Worm (Caenorhabditis elegans) whole organism, L1 larva: ENCODE results near the gene spp-1.
"Not testable (repeated sequence)": the region's sequence is repeated elsewhere in the genome, so short reads cannot be mapped to it uniquely, and the experiment has no call there.

Experiments
- C04F5.9 ChIP-seq: sonication (generic microtip); optimal IDR thresholded peaks from 2 replicates; lab custom pipeline; 2016; ENCODE audit warnings: missing genetic modification characterization, missing compliant biosample characterization
- F16B12.6 ChIP-seq: fragments of 150-350 bp; optimal IDR thresholded peaks from 2 replicates; lab custom pipeline; 2014; ENCODE audit warnings: missing biosample characterization, missing genetic modification characterization
- aly-2 ChIP-seq: fragments of 150-350 bp; optimal IDR thresholded peaks from 2 replicates; lab custom pipeline; 2014; ENCODE audit warnings: missing biosample characterization, missing genetic modification characterization
- ama-1 ChIP-seq: fragments of 150-350 bp; optimal IDR thresholded peaks from 2 replicates; lab custom pipeline; 2014
- ceh-88 ChIP-seq: fragments of 200-800 bp; sonication (Bioruptor generic); IDR thresholded peaks from 2 replicates; pipeline ENCODE4 v1.3.6; 2022; ENCODE audit warnings: missing genetic modification characterization, missing compliant biosample characterization
- ceh-90 ChIP-seq: sonication (generic microtip); optimal IDR thresholded peaks from 2 replicates; lab custom pipeline; 2016; ENCODE audit warnings: missing genetic modification characterization, missing compliant biosample characterization
- ces-1 ChIP-seq: fragments of 150-350 bp; optimal IDR thresholded peaks from 2 replicates; lab custom pipeline; 2014; ENCODE audit warnings: missing biosample characterization, missing genetic modification reagents, missing genetic modification characterization
- dpl-1 ChIP-seq, 3 experiments: fragments of 150-350 bp in 2 of 3; sonication (generic microtip) in 1 of 3; optimal IDR thresholded peaks; 2 replicates each; lab custom pipeline; 2014 to 2017; ENCODE audit warnings: missing biosample characterization in 3 of 3, missing genetic modification characterization in 3 of 3, missing genetic modification reagents in 3 of 3
- efl-1 ChIP-seq, 4 experiments: fragments of 150-350 bp; optimal IDR thresholded peaks in 3 of 4; peaks in 1 of 4; 1 replicate in 1 of 4; 2 replicates in 3 of 4; lab custom pipeline; 2014; ENCODE audit warnings: missing biosample characterization in 2 of 4, missing genetic modification characterization in 2 of 4, missing genetic modification reagents in 2 of 4
- efl-3 ChIP-seq: fragments of 200-800 bp; sonication (Bioruptor generic); optimal IDR thresholded peaks from 2 replicates; lab custom pipeline; 2018; ENCODE audit warnings: mild to moderate bottlenecking, missing genetic modification characterization, missing compliant biosample characterization
- egl-13 ChIP-seq: sonication (generic microtip); optimal IDR thresholded peaks from 2 replicates; lab custom pipeline; 2016; ENCODE audit warnings: missing genotype, missing genetic modification reagents, missing genetic modification characterization, missing compliant biosample characterization
- egl-27 ChIP-seq, 2 experiments: fragments of 150-350 bp in 1 of 2; sonication (generic microtip); optimal IDR thresholded peaks; 3 replicates each; lab custom pipeline; 2017 to 2018; ENCODE audit warnings: missing biosample characterization in 2 of 2, missing genetic modification characterization in 2 of 2, missing genetic modification reagents in 2 of 2
- ets-5 ChIP-seq: fragments of 200-800 bp; sonication (Bioruptor generic); IDR thresholded peaks from 2 replicates; pipeline ENCODE4 v1.3.6; 2022; ENCODE audit warnings: missing genetic modification characterization, missing compliant biosample characterization
- fkh-8 ChIP-seq: sonication (generic microtip); optimal IDR thresholded peaks from 2 replicates; lab custom pipeline; 2016; ENCODE audit warnings: mild to moderate bottlenecking, missing genetic modification characterization, missing compliant biosample characterization
- fos-1 ChIP-seq: fragments of 150-350 bp; optimal IDR thresholded peaks from 2 replicates; lab custom pipeline; 2014; ENCODE audit warnings: missing biosample characterization, missing genetic modification characterization
- grh-1 ChIP-seq: fragments of 200-800 bp; sonication (Bioruptor generic); IDR thresholded peaks from 2 replicates; pipeline ENCODE4 v1.3.6; 2022; ENCODE audit warnings: missing genetic modification reagents, missing genetic modification characterization, missing compliant biosample characterization
- hlh-4 ChIP-seq: sonication (generic microtip); optimal IDR thresholded peaks from 2 replicates; lab custom pipeline; 2016; ENCODE audit warnings: mild to moderate bottlenecking, missing genetic modification characterization, missing compliant biosample characterization
- irx-1 ChIP-seq: sonication (generic microtip); optimal IDR thresholded peaks from 2 replicates; lab custom pipeline; 2016; ENCODE audit warnings: missing genetic modification characterization, missing compliant biosample characterization
- jun-1 ChIP-seq: fragments of 150-350 bp; optimal IDR thresholded peaks from 2 replicates; lab custom pipeline; 2014; ENCODE audit warnings: missing biosample characterization, missing genetic modification reagents, missing genetic modification characterization
- lin-35 ChIP-seq, 2 experiments: fragments of 150-350 bp; optimal IDR thresholded peaks; 2 replicates each; lab custom pipeline; 2014; ENCODE audit warnings: missing biosample characterization in 2 of 2, missing genetic modification characterization in 2 of 2, missing genetic modification reagents in 2 of 2
- lin-39 ChIP-seq: fragments of 150-350 bp; optimal IDR thresholded peaks from 2 replicates; lab custom pipeline; 2014; ENCODE audit warnings: missing biosample characterization, missing genetic modification reagents, missing genetic modification characterization
- lir-3 ChIP-seq: sonication (generic microtip); optimal IDR thresholded peaks from 2 replicates; lab custom pipeline; 2016; ENCODE audit warnings: mild to moderate bottlenecking, missing genetic modification characterization, moderate library complexity, missing compliant biosample characterization; ENCODE audit not compliant: poor library complexity
- mab-9 ChIP-seq: fragments of 200-800 bp; sonication (Bioruptor generic); IDR thresholded peaks from 2 replicates; pipeline ENCODE4 v1.3.6; 2022; ENCODE audit warnings: missing genetic modification reagents, missing genetic modification characterization, missing compliant biosample characterization
- mdl-1 ChIP-seq, 2 experiments: fragments of 150-350 bp; optimal IDR thresholded peaks; 2 replicates each; lab custom pipeline; 2014 to 2017; ENCODE audit warnings: missing biosample characterization in 2 of 2, missing genetic modification characterization in 2 of 2, inconsistent platforms in 1 of 2
- mep-1 ChIP-seq: fragments of 150-350 bp; optimal IDR thresholded peaks from 2 replicates; lab custom pipeline; 2014; ENCODE audit warnings: missing biosample characterization, missing genetic modification characterization
- nhr-19 ChIP-seq: fragments of 200-800 bp; sonication (Bioruptor generic); conservative IDR thresholded peaks from 2 replicates; pipeline ENCODE4 v1.3.6; 2022; ENCODE audit warnings: missing genetic modification characterization, missing compliant biosample characterization
- nhr-237 ChIP-seq: fragments of 150-350 bp; optimal IDR thresholded peaks from 2 replicates; lab custom pipeline; 2014; ENCODE audit warnings: missing biosample characterization, missing genetic modification characterization
- nhr-28 ChIP-seq: fragments of 150-350 bp; optimal IDR thresholded peaks from 2 replicates; lab custom pipeline; 2014; ENCODE audit warnings: missing biosample characterization, missing genetic modification characterization
- nhr-71 ChIP-seq: sonication (generic microtip); optimal IDR thresholded peaks from 2 replicates; lab custom pipeline; 2016; ENCODE audit warnings: mild to moderate bottlenecking, missing genetic modification characterization, moderate library complexity, missing compliant biosample characterization
- nhr-76 ChIP-seq: sonication (generic microtip); optimal IDR thresholded peaks from 2 replicates; lab custom pipeline; 2017; ENCODE audit warnings: missing biosample characterization, missing genetic modification characterization
- nhr-77 ChIP-seq: fragments of 150-350 bp; optimal IDR thresholded peaks from 2 replicates; lab custom pipeline; 2014; ENCODE audit warnings: missing biosample characterization, missing genetic modification characterization
- nhr-85 ChIP-seq: sonication (generic microtip); peaks from one replicate; lab custom pipeline; 2016; ENCODE audit warnings: missing genetic modification characterization, inconsistent platforms, missing compliant biosample characterization
- nhr-90 ChIP-seq: sonication (generic microtip); optimal IDR thresholded peaks from 2 replicates; lab custom pipeline; 2016; ENCODE audit warnings: mild to moderate bottlenecking, missing genetic modification characterization, missing compliant biosample characterization; ENCODE audit not compliant: poor library complexity
- pag-3 ChIP-seq: sonication (generic microtip); optimal IDR thresholded peaks from 2 replicates; lab custom pipeline; 2017; ENCODE audit warnings: missing genetic modification characterization, mild to moderate bottlenecking, missing compliant biosample characterization, antibody characterized with exemption, borderline replicate concordance; ENCODE audit not compliant: insufficient read depth
- pax-3 ChIP-seq: fragments of 200-800 bp; sonication (Bioruptor generic); optimal IDR thresholded peaks from 2 replicates; lab custom pipeline; 2018; ENCODE audit warnings: mild to moderate bottlenecking, missing genetic modification characterization, moderate library complexity, missing compliant biosample characterization
- rnt-1 ChIP-seq: sonication (generic microtip); optimal IDR thresholded peaks from 2 replicates; lab custom pipeline; 2016; ENCODE audit warnings: mild to moderate bottlenecking, missing genetic modification characterization, moderate library complexity, missing compliant biosample characterization
- skn-1 ChIP-seq: fragments of 150-350 bp; optimal IDR thresholded peaks from 2 replicates; lab custom pipeline; 2014; ENCODE audit warnings: missing biosample characterization, missing genetic modification characterization
- snpc-4 ChIP-seq: fragments of 150-350 bp; optimal IDR thresholded peaks from 2 replicates; lab custom pipeline; 2014; ENCODE audit warnings: missing biosample characterization, missing genetic modification characterization
- sptf-1 ChIP-seq: fragments of 150-350 bp; optimal IDR thresholded peaks from 2 replicates; lab custom pipeline; 2014; ENCODE audit warnings: missing biosample characterization, missing genetic modification characterization
- swsn-7 ChIP-seq: sonication (generic microtip); optimal IDR thresholded peaks from 2 replicates; lab custom pipeline; 2016; ENCODE audit warnings: missing genetic modification characterization, missing compliant biosample characterization
- tlp-1 ChIP-seq: fragments of 150-350 bp; optimal IDR thresholded peaks from 2 replicates; lab custom pipeline; 2014; ENCODE audit warnings: missing biosample characterization, missing genetic modification characterization
- unc-130 ChIP-seq: fragments of 150-350 bp; optimal IDR thresholded peaks from 2 replicates; lab custom pipeline; 2017; ENCODE audit warnings: missing biosample characterization, missing genetic modification characterization, inconsistent platforms
- unc-62 ChIP-seq: fragments of 150-350 bp; optimal IDR thresholded peaks from 2 replicates; lab custom pipeline; 2014; ENCODE audit warnings: missing biosample characterization, missing genetic modification reagents, missing genetic modification characterization
- unc-86 ChIP-seq: sonication (generic microtip); optimal IDR thresholded peaks from 2 replicates; lab custom pipeline; 2016; ENCODE audit warnings: missing genetic modification characterization, missing compliant biosample characterization
- unc-98 ChIP-seq: fragments of 200-800 bp; sonication (Bioruptor generic); IDR thresholded peaks from 2 replicates; pipeline ENCODE4 v1.3.6; 2022; ENCODE audit warnings: missing genetic modification characterization, missing compliant biosample characterization
- ztf-11 ChIP-seq, 2 experiments: sonication (generic microtip); optimal IDR thresholded peaks; 2 replicates each; lab custom pipeline; 2016 to 2017; ENCODE audit warnings: missing genetic modification characterization in 2 of 2, missing biosample characterization in 1 of 2, missing compliant biosample characterization in 1 of 2
- ztf-4 ChIP-seq: fragments of 150-350 bp; optimal IDR thresholded peaks from 2 replicates; lab custom pipeline; 2014; ENCODE audit warnings: missing biosample characterization, missing genetic modification characterization

Gene spp-1

DNA sequence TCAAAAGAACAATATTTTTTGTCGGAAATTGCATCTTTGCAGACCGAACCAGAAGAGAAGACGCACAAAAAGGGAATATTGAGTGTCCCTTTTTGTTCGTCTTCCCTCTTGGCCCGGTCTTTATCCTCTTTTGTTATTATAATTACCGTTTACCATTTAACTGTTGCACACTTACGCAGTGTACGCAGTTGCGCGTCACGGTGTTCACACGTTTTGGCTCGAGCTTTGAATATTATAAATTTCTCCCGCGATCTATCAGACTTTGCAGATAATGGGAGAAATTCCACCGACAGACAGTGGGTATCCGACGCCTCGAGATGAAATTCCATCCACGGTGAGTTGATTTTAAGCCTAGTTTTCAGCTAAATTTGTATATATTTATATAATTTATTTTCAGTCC is 34.7 kb downstream of the spp-1 start, which contains the start of gene sas-7 (continued):
- peak in 1 of 2 experiments; percentile 69 for TF ChIP-seq efl-1 (optimal IDR thresholded peaks at IDR 0.05; lab: Kevin White, UChicago)
- TF ChIP-seq efl-1 (GFP tag; optimal IDR thresholded peaks at IDR 0.05 in 1 of 2; lab: Kevin White, UChicago) = peak; percentile 78 to 97
- no peak for TF ChIP-seq lir-3 (tag; lab: Kevin White, UChicago)
- no peak for TF ChIP-seq hlh-4
- no peak for TF ChIP-seq ets-5 (GFP tag; lab: Robert Waterston, UW)
- no peak for TF ChIP-seq egl-13 (tag; lab: Kevin White, UChicago)

DNA sequence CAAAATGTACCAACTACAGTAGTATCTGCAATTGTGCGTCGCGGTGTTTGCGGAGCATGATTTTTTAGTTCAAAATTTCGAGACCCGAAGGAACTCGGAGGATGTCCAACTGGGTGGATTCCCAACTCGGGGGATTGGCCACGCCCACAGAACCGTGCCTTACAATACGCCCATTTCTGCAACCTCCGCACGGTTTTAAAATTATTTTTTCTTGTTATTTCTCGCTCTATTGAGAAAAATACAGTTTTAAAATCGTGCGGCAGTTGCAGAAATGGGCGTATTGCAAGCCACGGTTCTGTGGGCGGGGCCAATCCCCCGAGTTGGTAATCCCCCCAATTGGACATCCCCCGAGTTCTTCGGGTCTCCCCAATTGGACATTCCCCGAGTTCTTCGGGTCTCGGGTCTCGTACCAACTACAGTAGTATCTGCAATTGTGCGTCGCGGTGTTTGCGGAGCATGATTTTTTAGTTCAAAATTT is 35.2 kb downstream of the spp-1 start:
- peak in 1 of 2 experiments; percentile 6 for TF ChIP-seq efl-1 (optimal IDR thresholded peaks at IDR 0.05; lab: Kevin White, UChicago)
- TF ChIP-seq efl-1 (GFP tag; optimal IDR thresholded peaks at IDR 0.05 in 1 of 2; lab: Kevin White, UChicago) = not testable (repeated sequence)
- TF ChIP-seq, all 84 proteins: peak for 1; not testable (repeated sequence) for 83

DNA sequence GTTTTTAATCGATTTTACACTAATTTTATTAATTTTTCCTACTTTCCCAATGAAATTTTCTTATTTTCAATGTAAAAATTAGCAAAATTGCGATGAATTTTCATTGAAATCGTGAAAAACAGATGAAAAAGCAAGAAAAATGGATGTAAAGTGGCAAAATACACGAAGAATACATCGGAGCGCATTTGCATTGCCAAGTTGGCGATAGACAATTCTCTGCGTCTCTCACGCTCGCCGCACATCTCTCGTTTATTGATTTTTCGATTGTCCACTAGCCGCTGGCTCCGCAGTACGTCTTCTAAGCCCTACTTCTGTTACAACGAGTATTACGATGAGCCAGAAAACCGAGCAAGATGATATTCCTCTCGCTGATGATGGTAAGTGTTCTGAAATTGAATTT is 36.7 kb downstream of the spp-1 start, which contains the start of gene unc-69:
unc-69 (plus strand) TSS at position 185 of the 400 bp plus-strand sequence.
- peak; percentile 74 to 78 for TF ChIP-seq lin-35 (GFP tag; optimal IDR thresholded peaks at IDR 0.05; lab: Kevin White, UChicago)
- no peak for TF ChIP-seq aly-2 (tag; lab: Kevin White, UChicago)
- TF ChIP-seq unc-130 (tag; lab: Kevin White, UChicago) = no peak
- no peak for TF ChIP-seq nhr-77
- no peak for TF ChIP-seq tlp-1 (tag; lab: Kevin White, UChicago)
- TF ChIP-seq nhr-85 (tag; lab: Kevin White, UChicago) = peak; percentile 78
- TF ChIP-seq ceh-88 (GFP tag; lab: Robert Waterston, UW) = no peak
- TF ChIP-seq nhr-76 (tag; lab: Kevin White, UChicago) = no peak
- TF ChIP-seq F16B12.6 (tag; lab: Kevin White, UChicago) = peak; percentile 52
- TF ChIP-seq unc-86 (tag; lab: Kevin White, UChicago) = peak; percentile 61
- TF ChIP-seq C04F5.9 = no peak
- no peak for TF ChIP-seq hlh-4
- peak; percentile 47 to 68 (median 64) for TF ChIP-seq dpl-1 (GFP tag; optimal IDR thresholded peaks at IDR 0.05; lab: Kevin White, UChicago)
- TF ChIP-seq jun-1 (tag; lab: Kevin White, UChicago) = peak; percentile 39
- TF ChIP-seq snpc-4 (tag; lab: Kevin White, UChicago) = peak; percentile 31
- peak; percentile 33 for TF ChIP-seq egl-13 (tag; lab: Kevin White, UChicago)
- no peak for TF ChIP-seq pag-3 (tag; lab: Kevin White, UChicago)
- TF ChIP-seq pax-3 (tag; lab: Kevin White, UChicago) = no peak
- TF ChIP-seq egl-27 (tag; optimal IDR thresholded peaks at IDR 0.05; lab: Kevin White, UChicago) = no peak
- peak; percentile 70 for TF ChIP-seq nhr-71 (tag; lab: Kevin White, UChicago)
- TF ChIP-seq fkh-8 = peak; percentile 12
- no peak for TF ChIP-seq efl-3 (GFP tag; lab: Kevin White, UChicago)
- TF ChIP-seq ztf-11 (tag; optimal IDR thresholded peaks at IDR 0.05; lab: Kevin White, UChicago) = peak in 1 of 2 experiments; percentile 3
- no peak for TF ChIP-seq fos-1 (tag; lab: Kevin White, UChicago)
- peak; percentile 63 for TF ChIP-seq swsn-7 (tag; lab: Kevin White, UChicago)
- no peak for TF ChIP-seq unc-98 (GFP tag; lab: Robert Waterston, UW)
- TF ChIP-seq ztf-4 (tag; lab: Kevin White, UChicago) = no peak
- no peak for TF ChIP-seq lir-3 (tag; lab: Kevin White, UChicago)
- peak; percentile 48 for TF ChIP-seq nhr-19
- TF ChIP-seq grh-1 (GFP tag; lab: Robert Waterston, UW) = no peak
- no peak for TF ChIP-seq skn-1 (tag; lab: Kevin White, UChicago)
- peak; percentile 0 for TF ChIP-seq lin-39 (tag; lab: Kevin White, UChicago)
- no peak for TF ChIP-seq unc-62
- TF ChIP-seq sptf-1 (tag; lab: Kevin White, UChicago) = no peak
- TF ChIP-seq mab-9 (GFP tag; lab: Robert Waterston, UW) = no peak
- TF ChIP-seq ets-5 (GFP tag; lab: Robert Waterston, UW) = no peak
- TF ChIP-seq nhr-237 (tag; lab: Kevin White, UChicago) = no peak
- TF ChIP-seq rnt-1 = peak; percentile 59
- TF ChIP-seq nhr-28 (tag; lab: Kevin White, UChicago) = no peak
- no peak for TF ChIP-seq ceh-90 (tag; lab: Kevin White, UChicago)
- peak; percentile 6 for TF ChIP-seq irx-1 (tag; lab: Kevin White, UChicago)
- TF ChIP-seq ces-1 (GFP tag; lab: Kevin White, UChicago) = no peak
- TF ChIP-seq nhr-90 (tag; lab: Kevin White, UChicago) = no peak
- TF ChIP-seq ama-1 (lab: Kevin White, UChicago) = no peak
- TF ChIP-seq mdl-1 (tag; optimal IDR thresholded peaks at IDR 0.05; lab: Kevin White, UChicago) = no peak
- TF ChIP-seq mep-1 (tag; lab: Kevin White, UChicago) = peak; percentile 69
